Worm (Caenorhabditis elegans): Measurements from ENCODE around the gene Y37H2A.10.
A peak's percentile ranks its signal among the peaks of the same experiment; 100 is the strongest.

The Y37H2A.10 gene

DNA sequence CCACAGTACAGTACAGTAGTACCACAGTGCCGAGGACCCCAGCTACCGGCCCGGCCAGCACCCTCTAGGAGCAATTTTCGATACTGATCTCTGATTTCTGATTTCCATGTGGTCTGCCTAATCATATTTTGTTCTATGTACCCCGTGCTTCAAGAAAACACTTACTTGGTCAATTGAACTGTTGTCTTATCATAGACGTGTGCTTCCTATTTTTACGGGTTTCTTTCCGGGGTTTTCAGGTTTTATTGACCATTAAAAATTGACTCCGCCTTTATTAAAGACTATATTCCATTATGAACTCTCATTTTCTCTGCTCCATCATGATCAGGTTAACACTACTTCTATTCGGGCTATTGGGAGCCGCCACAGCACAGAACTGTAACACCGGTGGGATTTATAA, 18.9 kb downstream of the Y37H2A.10 start, which contains the start of gene clec-48:
clec-48 (plus strand) TSS at position 320 of the 400 bp plus-strand sequence.
- TF ChIP-seq ztf-29 (GFP tag; IDR thresholded peaks at IDR 0.05) (no peak), flt-1 (GFP tag; IDR thresholded peaks at IDR 0.05) (no peak), cog-1 (tag; optimal IDR thresholded peaks at IDR 0.05) (no peak), T22C8.4 (GFP tag; IDR thresholded peaks at IDR 0.05) (no peak), ref-1 (GFP tag; conservative IDR thresholded peaks at IDR 0.05) (no peak), ztf-23 (GFP tag; IDR thresholded peaks at IDR 0.05) (no peak), klf-2 (GFP tag; conservative IDR thresholded peaks at IDR 0.05) (no peak)

DNA sequence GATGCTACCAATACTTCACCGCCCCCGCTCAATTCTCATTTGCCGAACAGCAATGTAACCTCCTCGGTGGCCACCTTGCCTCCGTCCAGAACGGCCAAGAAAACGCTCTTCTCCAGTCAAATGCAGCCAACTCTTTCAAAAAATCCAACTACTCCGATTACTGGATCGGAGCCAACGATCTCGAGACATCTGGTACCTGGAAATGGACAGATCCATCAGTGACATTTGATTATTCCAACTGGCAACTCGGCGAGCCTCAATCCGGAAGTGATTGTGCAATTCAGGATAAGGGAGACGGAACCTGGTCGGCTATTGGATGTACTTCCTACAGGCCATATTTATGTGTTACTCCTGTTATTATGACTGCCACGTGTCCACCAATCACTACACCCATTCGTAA, 19.4 kb downstream of the Y37H2A.10 start:
- TF ChIP-seq ztf-29 (GFP tag; IDR thresholded peaks at IDR 0.05) (no peak), med-1 (GFP tag; optimal IDR thresholded peaks at IDR 0.05; ENCODE audit: insufficient read depth) (no peak), flt-1 (GFP tag; IDR thresholded peaks at IDR 0.05) (no peak), T22C8.4 (GFP tag; IDR thresholded peaks at IDR 0.05) (no peak), ref-1 (GFP tag; conservative IDR thresholded peaks at IDR 0.05) (no peak), tab-1 (GFP tag; IDR thresholded peaks at IDR 0.05) (no peak), klf-2 (GFP tag; conservative IDR thresholded peaks at IDR 0.05) (no peak), ztf-23 (GFP tag; IDR thresholded peaks at IDR 0.05) (no peak), cog-1 (tag; optimal IDR thresholded peaks at IDR 0.05) (no peak)

DNA sequence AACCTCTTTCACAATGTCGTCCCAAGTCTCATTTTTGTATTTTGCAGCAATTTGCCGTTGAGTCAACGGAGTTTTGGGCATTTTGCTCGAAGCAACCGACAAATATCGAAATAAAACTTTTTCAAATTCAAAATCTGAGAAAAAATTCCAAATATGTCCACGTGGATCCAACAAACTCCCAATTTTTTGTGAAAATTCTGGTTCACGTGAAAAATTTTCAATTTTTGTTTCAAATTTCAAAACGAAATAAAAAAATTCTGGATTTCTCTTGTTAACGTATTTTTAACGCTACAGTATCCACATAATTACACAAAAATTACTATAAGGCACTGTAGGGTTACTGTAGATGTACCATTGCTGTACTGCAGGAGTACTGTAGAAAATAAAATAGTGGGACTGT, 22.4 kb downstream of the Y37H2A.10 start, which contains the start of gene C14A6.13:
C14A6.13 (minus strand) TSS at position 101 of the 400 bp plus-strand sequence.
- TF ChIP-seq cog-1 (tag; optimal IDR thresholded peaks at IDR 0.05) (no peak), ztf-23 (GFP tag; IDR thresholded peaks at IDR 0.05) (no peak), ref-1 (GFP tag; conservative IDR thresholded peaks at IDR 0.05) (no peak), ztf-29 (GFP tag; IDR thresholded peaks at IDR 0.05) (no peak), med-1 (GFP tag; optimal IDR thresholded peaks at IDR 0.05; ENCODE audit: insufficient read depth) (no peak), T22C8.4 (GFP tag; IDR thresholded peaks at IDR 0.05) (no peak), flt-1 (GFP tag; IDR thresholded peaks at IDR 0.05) (no peak), tab-1 (GFP tag; IDR thresholded peaks at IDR 0.05) (no peak), klf-2 (GFP tag; conservative IDR thresholded peaks at IDR 0.05) (no peak)

DNA sequence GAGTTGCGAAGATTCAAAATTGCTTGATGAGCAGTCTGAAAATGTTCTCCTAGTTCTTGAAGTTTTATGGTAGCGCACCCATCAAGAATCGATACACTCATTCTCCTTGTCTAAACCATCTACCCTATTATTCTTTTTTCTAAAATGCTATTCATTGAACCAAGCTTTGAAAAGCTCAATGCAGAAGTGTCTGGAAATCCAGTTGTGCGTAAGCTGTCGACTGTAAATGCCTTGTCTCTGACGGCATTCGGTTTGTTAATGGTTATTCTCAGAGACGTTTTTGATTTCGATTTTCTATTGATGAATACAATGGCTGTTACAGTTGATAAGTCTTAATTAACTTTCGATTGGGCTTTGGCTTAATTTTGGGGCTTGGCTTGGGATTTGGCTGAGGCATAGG, 23.8 kb downstream of the Y37H2A.10 start, which contains the start of gene C14A6.12:
C14A6.12 (minus strand) TSS at position 101 of the 400 bp plus-strand sequence.
- TF ChIP-seq T22C8.4 (GFP tag; IDR thresholded peaks at IDR 0.05) (no peak), ztf-23 (GFP tag; IDR thresholded peaks at IDR 0.05) (no peak), klf-2 (GFP tag; conservative IDR thresholded peaks at IDR 0.05) (no peak), flt-1 (GFP tag; IDR thresholded peaks at IDR 0.05) (no peak), cog-1 (tag; optimal IDR thresholded peaks at IDR 0.05) (no peak), med-1 (GFP tag; optimal IDR thresholded peaks at IDR 0.05; ENCODE audit: insufficient read depth) (no peak), ref-1 (GFP tag; conservative IDR thresholded peaks at IDR 0.05) (no peak), ztf-29 (GFP tag; IDR thresholded peaks at IDR 0.05) (no peak), tab-1 (GFP tag; IDR thresholded peaks at IDR 0.05) (no peak)

DNA sequence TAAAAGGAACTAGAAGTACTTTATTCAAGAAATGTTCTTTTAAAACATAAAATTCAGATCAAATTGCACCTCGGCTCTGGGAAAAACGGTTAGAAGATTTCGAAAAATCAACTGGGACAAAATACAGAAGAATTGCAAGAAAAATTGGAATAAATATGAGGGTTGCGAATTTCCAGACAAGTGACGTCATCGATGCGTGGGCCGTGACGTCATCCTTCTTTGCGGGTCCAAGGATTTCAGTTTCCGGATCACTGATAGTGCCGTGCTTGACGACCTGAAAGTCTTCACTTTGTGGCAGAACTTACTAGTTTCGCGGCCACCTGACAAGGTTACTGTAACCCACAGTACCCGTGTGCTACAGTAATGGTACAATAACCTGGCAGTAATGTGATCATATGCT, 24.6 kb downstream of the Y37H2A.10 start:
- TF ChIP-seq ztf-23 (GFP tag; IDR thresholded peaks at IDR 0.05) = no peak
- no peak for TF ChIP-seq tab-1 (GFP tag; IDR thresholded peaks at IDR 0.05)
- no peak for TF ChIP-seq ref-1 (GFP tag; conservative IDR thresholded peaks at IDR 0.05)
- no peak for TF ChIP-seq ztf-29 (GFP tag; IDR thresholded peaks at IDR 0.05)
- no peak for TF ChIP-seq med-1 (GFP tag; optimal IDR thresholded peaks at IDR 0.05; ENCODE audit: insufficient read depth)
- TF ChIP-seq T22C8.4 (GFP tag; IDR thresholded peaks at IDR 0.05) = no peak
- no peak for TF ChIP-seq flt-1 (GFP tag; IDR thresholded peaks at IDR 0.05)

DNA sequence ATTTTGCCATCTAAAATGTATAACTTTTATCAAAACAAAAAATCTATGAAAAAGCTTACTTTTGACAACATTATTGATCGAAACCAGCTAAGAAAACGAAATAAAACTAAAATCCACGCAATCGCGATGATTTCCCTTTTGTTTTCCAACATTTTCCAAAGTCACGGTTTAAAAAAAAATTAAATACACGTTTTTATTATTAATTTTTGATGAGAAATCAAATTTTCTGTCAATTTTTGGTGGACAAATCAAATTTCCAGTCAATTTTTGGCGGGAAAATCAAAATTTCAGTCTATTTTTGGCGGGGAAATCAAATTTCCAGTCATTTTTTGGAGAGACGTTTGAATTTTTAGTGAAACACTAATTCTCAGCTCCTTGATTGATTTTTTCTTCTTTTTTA, 26.0 kb downstream of the Y37H2A.10 start, which contains the start of gene C14A6.5:
C14A6.5 (minus strand) TSS at position 101 of the 400 bp plus-strand sequence.
- no peak for TF ChIP-seq T22C8.4 (GFP tag; IDR thresholded peaks at IDR 0.05)
- TF ChIP-seq klf-2 (GFP tag; conservative IDR thresholded peaks at IDR 0.05) = no peak
- TF ChIP-seq ztf-29 (GFP tag; IDR thresholded peaks at IDR 0.05) = no peak
- TF ChIP-seq cog-1 (tag; optimal IDR thresholded peaks at IDR 0.05) = no peak
- no peak for TF ChIP-seq ztf-23 (GFP tag; IDR thresholded peaks at IDR 0.05)
- TF ChIP-seq flt-1 (GFP tag; IDR thresholded peaks at IDR 0.05) = no peak
- TF ChIP-seq med-1 (GFP tag; optimal IDR thresholded peaks at IDR 0.05; ENCODE audit: insufficient read depth) = no peak
- no peak for TF ChIP-seq tab-1 (GFP tag; IDR thresholded peaks at IDR 0.05)
- TF ChIP-seq ref-1 (GFP tag; conservative IDR thresholded peaks at IDR 0.05) = no peak

DNA sequence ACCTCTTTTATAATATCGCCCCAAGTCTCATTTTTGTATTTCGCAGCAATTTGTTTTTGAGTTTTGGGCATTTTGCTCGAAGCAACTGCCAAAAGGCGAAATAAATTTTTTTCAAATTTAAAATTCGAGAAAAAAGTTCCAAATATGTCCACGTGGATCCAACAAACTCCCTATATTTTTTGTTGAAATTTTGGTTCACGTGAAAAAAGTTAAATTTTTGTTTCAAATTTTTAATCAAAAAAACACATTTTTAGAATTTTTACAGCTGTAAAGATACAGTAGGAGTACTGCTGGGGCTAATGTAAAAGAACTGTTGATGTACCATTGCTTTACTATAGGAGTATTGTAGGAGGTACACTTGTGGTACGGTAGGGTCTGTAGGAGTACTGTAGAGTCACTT, 28.4 kb downstream of the Y37H2A.10 start, which contains the start of gene C14A6.6:
C14A6.6 (minus strand) TSS at position 101 of the 400 bp plus-strand sequence.
- TF ChIP-seq tab-1 (GFP tag; IDR thresholded peaks at IDR 0.05) (no peak), cog-1 (tag; optimal IDR thresholded peaks at IDR 0.05) (no peak), ztf-23 (GFP tag; IDR thresholded peaks at IDR 0.05) (no peak)

DNA sequence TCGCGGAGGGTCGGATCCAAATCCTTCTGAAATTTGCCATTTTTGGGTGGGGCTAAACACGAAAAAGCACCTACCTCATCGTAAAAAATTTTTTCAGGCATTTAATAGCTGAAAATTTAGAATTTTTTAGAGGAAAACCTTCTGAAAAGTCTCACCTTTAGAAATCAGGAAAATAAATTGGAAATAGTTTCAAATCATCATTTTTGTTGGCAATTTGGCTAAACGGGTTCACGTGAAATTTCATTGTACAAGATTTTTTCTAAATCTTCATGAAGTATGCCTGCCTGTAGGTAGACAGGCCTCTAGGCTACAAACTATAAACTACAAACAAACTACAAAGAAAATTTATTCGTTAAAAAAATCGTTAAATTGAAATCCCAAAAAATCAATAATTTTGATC, 29.5 kb downstream of the Y37H2A.10 start, which contains the start of gene C14A6.7:
C14A6.7 (minus strand) TSS at position 101 of the 400 bp plus-strand sequence.
- TF ChIP-seq cog-1 (tag; optimal IDR thresholded peaks at IDR 0.05) (no peak), tab-1 (GFP tag; IDR thresholded peaks at IDR 0.05) (no peak), ztf-29 (GFP tag; IDR thresholded peaks at IDR 0.05) (no peak), med-1 (GFP tag; optimal IDR thresholded peaks at IDR 0.05; ENCODE audit: insufficient read depth) (no peak), ztf-23 (GFP tag; IDR thresholded peaks at IDR 0.05) (no peak), klf-2 (GFP tag; conservative IDR thresholded peaks at IDR 0.05) (no peak), T22C8.4 (GFP tag; IDR thresholded peaks at IDR 0.05) (no peak), flt-1 (GFP tag; IDR thresholded peaks at IDR 0.05) (no peak)

DNA sequence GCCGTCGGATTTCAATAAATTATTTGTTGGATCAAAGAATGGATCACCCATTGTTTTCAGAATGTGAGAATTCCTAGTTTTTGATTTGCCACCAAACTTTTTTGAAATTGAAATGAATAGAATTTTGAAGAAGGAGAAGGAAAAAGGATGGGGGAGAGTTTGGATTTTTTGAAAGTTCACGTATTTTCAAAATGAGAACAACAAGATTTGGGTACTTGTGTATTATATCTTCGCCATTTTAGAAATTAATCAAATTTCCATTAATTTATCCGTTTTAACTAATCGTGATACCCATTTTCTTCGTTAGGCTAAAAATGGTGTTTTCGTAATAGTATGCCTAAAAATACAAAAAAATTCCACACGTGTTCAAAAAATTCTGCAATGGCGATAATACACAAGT, 32.8 kb downstream of the Y37H2A.10 start, which contains the start of gene C14A6.8:
C14A6.8 (minus strand) TSS at position 101 of the 400 bp plus-strand sequence.
- TF ChIP-seq klf-2 (GFP tag; conservative IDR thresholded peaks at IDR 0.05) = no peak
- no peak for TF ChIP-seq tab-1 (GFP tag; IDR thresholded peaks at IDR 0.05)
- no peak for TF ChIP-seq cog-1 (tag; optimal IDR thresholded peaks at IDR 0.05)
- no peak for TF ChIP-seq ztf-23 (GFP tag; IDR thresholded peaks at IDR 0.05)
- TF ChIP-seq med-1 (GFP tag; optimal IDR thresholded peaks at IDR 0.05; ENCODE audit: insufficient read depth) = no peak

DNA sequence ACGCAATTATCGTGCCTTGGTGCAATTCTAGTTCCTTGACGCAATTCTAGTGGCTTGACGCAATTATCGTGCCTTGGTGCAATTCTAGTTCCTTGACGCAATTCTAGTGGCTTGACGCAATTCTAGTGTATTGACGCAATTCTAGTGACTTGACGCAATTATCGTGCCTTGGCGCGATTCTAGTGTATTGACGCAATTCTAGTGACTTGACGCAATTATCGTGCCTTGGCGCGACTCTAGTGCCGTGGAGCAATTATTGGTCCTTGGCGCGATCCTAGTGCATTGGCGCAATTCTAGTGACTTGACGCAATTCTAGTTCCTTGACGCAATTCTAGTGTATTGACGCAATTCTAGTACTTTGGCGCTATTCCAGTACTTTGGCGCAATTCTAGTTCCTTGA, 36.2 kb downstream of the Y37H2A.10 start:
- TF ChIP-seq ztf-23 (GFP tag; IDR thresholded peaks at IDR 0.05) = 0 out of 2 replicates have a peak, but pooled peaks have one; percentile 47
- 0 out of 2 replicates have a peak, but pooled peaks have one; percentile 28 for TF ChIP-seq T22C8.4 (GFP tag; IDR thresholded peaks at IDR 0.05)

All from whole organism, midembryonic.